Fruit fly (Drosophila melanogaster): ENCODE results near the gene CG12268.
A peak's percentile ranks its signal among the peaks of the same experiment; 100 is the strongest.

Gene CG12268

DNA sequence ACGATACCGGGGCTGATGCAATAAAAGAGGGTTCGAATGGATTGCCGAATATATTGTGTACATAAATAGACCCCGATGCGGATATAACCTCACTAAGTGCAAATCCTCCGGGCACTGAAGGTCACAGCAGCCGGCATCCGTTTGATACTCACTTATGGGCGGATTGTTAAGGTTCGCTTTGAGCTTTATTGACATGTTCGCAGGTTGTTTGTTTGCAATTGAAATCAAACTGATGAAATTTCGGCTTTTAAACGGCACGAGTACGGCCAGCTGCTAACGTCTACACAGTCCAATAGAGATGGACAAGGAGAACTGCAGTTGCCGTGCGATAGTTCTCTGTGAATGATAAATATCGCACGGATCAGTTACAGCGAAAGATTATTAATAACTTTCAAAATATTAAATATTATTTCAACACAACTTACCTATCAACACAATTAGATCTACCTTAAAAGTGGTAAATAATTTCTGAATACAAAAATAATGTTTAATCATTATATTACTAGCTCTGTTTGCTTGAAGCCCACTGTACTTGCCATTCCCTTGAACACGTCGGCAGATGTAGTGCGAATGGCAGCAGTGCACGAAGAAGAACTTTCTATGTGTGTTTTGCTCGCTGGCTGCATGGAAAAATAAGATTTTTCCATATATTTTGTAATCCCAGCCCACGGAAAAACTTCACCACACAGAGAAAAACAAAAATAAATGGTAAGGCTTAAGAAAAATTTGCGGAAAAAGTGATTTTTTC is 10.0 kb upstream of the CG12268 start, which contains the start of the genes GluProRS and AP-1sigma (continued):
- TF ChIP-seq Six4 (GFP tag; optimal IDR thresholded peaks at IDR 0.05) (peak; percentile 87), corto (GFP tag; optimal IDR thresholded peaks at IDR 0.05) (peak; percentile 79), TFAM (GFP tag; optimal IDR thresholded peaks at IDR 0.05) (no peak), NC2β (GFP tag; optimal IDR thresholded peaks at IDR 0.05) (peak; percentile 63), CG11560 (tag; IDR thresholded peaks at IDR 0.05) (peak; percentile 87), CG4854 (GFP tag; optimal IDR thresholded peaks at IDR 0.05) (peak; percentile 79), gt (GFP tag; IDR thresholded peaks at IDR 0.05) (peak; percentile 88), CG9932 (GFP tag; IDR thresholded peaks at IDR 0.05) (peak; percentile 99), h (optimal IDR thresholded peaks at IDR 0.05) (no peak), NC2α (GFP tag; optimal IDR thresholded peaks at IDR 0.05) (peak; percentile 30), Antp (GFP tag; optimal IDR thresholded peaks at IDR 0.05) (peak; percentile 74), CG10979 (tag; optimal IDR thresholded peaks at IDR 0.05) (peak; percentile 84), CG32767 (GFP tag; IDR thresholded peaks at IDR 0.05) (peak; percentile 89; the same call in 1 of the 2 replicates), dati (GFP tag; IDR thresholded peaks at IDR 0.05) (peak; percentile 84), NfI (GFP tag; optimal IDR thresholded peaks at IDR 0.05) (peak; percentile 88), B-H2 (GFP tag; optimal IDR thresholded peaks at IDR 0.05) (peak; percentile 86), CG12155 (GFP tag; optimal IDR thresholded peaks at IDR 0.05) (peak; percentile 92), CG34376 (GFP tag; optimal IDR thresholded peaks at IDR 0.05) (peak; percentile 67), crp (GFP tag; optimal IDR thresholded peaks at IDR 0.05) (peak; percentile 4 to 78), CG43689 (GFP tag; IDR thresholded peaks at IDR 0.05) (peak; percentile 88), CG12219 (GFP tag; optimal IDR thresholded peaks at IDR 0.05) (peak; percentile 68), dpn (GFP tag; optimal IDR thresholded peaks at IDR 0.05) (peak; percentile 89 to 94), CG17186 (GFP tag; optimal IDR thresholded peaks at IDR 0.05) (peak; percentile 58), lov (optimal IDR thresholded peaks at IDR 0.05) (no peak), lov (GFP tag; IDR thresholded peaks at IDR 0.05) (peak; percentile 86; the same call in 2 of the 3 replicates), ato (GFP tag; IDR thresholded peaks at IDR 0.05; ENCODE audit: partially characterized antibody) (peak; percentile 67), Bdp1 (GFP tag; optimal IDR thresholded peaks at IDR 0.05) (peak; percentile 72), ken (GFP tag; IDR thresholded peaks at IDR 0.05) (peak; percentile 96), CG8359 (GFP tag; optimal IDR thresholded peaks at IDR 0.05; ENCODE audit: borderline replicate concordance) (peak; percentile 58), CG4282 (GFP tag; optimal IDR thresholded peaks at IDR 0.05) (peak; percentile 63), knrl (GFP tag; IDR thresholded peaks at IDR 0.05; ENCODE audit: partially characterized antibody) (peak; percentile 97), Spps (tag; optimal IDR thresholded peaks at IDR 0.05) (peak; percentile 76), CG18599 (GFP tag; optimal IDR thresholded peaks at IDR 0.05) (peak; percentile 89), CG11093 (GFP tag; IDR thresholded peaks at IDR 0.05) (peak; percentile 95), Usf (GFP tag; optimal IDR thresholded peaks at IDR 0.05) (peak; percentile 79), pan (optimal IDR thresholded peaks at IDR 0.05) (no peak), pan (GFP tag; optimal IDR thresholded peaks at IDR 0.05 in 1 of 2, IDR thresholded peaks at IDR 0.05 in 1 of 2) (peak in 1 of 2 experiments; percentile 97), wdn (GFP tag; IDR thresholded peaks at IDR 0.05) (peak; percentile 89), CG15011 (GFP tag; optimal IDR thresholded peaks at IDR 0.05) (peak; percentile 72), pros (GFP tag; optimal IDR thresholded peaks at IDR 0.05) (no peak), sna (GFP tag; IDR thresholded peaks at IDR 0.05; ENCODE audit: partially characterized antibody) (peak; percentile 94), kay (GFP tag; optimal IDR thresholded peaks at IDR 0.05) (peak; percentile 89), Lpt (GFP tag; optimal IDR thresholded peaks at IDR 0.05) (no peak), CG10321 (GFP tag; IDR thresholded peaks at IDR 0.05) (peak; percentile 59), BtbVII (GFP tag; optimal IDR thresholded peaks at IDR 0.05) (peak; percentile 39), CG7372 (GFP tag; IDR thresholded peaks at IDR 0.05) (peak; percentile 94), CG1233 (GFP tag; optimal IDR thresholded peaks at IDR 0.05) (peak; percentile 83), CG5245 (GFP tag; optimal IDR thresholded peaks at IDR 0.05) (peak; percentile 92), CG11723 (GFP tag; optimal IDR thresholded peaks at IDR 0.05) (peak; percentile 73), CG31441 (GFP tag; IDR thresholded peaks at IDR 0.05) (peak; percentile 85; the same call in 1 of the 2 replicates)

All from whole organism, embryonic.